Worm (Caenorhabditis elegans) whole organism, midembryonic: ENCODE data around the gene H20E11.2.

Source experiments
- T22C8.4 ChIP-seq: fragments of 200-800 bp; sonication (Bioruptor generic); IDR thresholded peaks from 2 replicates; pipeline ENCODE4 v1.3.6; 2022; ENCODE audit warnings: missing genetic modification characterization, missing compliant biosample characterization
- cog-1 ChIP-seq: sonication (generic microtip); optimal IDR thresholded peaks from 2 replicates; lab custom pipeline; 2016; ENCODE audit warnings: missing genetic modification characterization, missing compliant biosample characterization
- flt-1 ChIP-seq: fragments of 200-800 bp; sonication (Bioruptor generic); IDR thresholded peaks from 2 replicates; pipeline ENCODE4 v1.3.6; 2022; ENCODE audit warnings: missing genetic modification characterization, missing compliant biosample characterization
- klf-2 ChIP-seq: fragments of 200-800 bp; sonication (Bioruptor generic); conservative IDR thresholded peaks from 2 replicates; pipeline ENCODE4 v1.3.6; 2022; ENCODE audit warnings: missing genetic modification reagents, missing genetic modification characterization, missing compliant biosample characterization
- med-1 ChIP-seq: sonication (generic microtip); optimal IDR thresholded peaks from 2 replicates; lab custom pipeline; 2017; ENCODE audit warnings: missing genetic modification characterization, mild to moderate bottlenecking, missing compliant biosample characterization, antibody characterized with exemption, missing genetic modification reagents; ENCODE audit not compliant: insufficient read depth
- ref-1 ChIP-seq: fragments of 200-800 bp; sonication (Bioruptor generic); conservative IDR thresholded peaks from 2 replicates; pipeline ENCODE4 v1.3.6; 2022; ENCODE audit warnings: missing genetic modification reagents, missing genetic modification characterization, missing compliant biosample characterization
- tab-1 ChIP-seq: fragments of 200-800 bp; sonication (Bioruptor generic); IDR thresholded peaks from 2 replicates; pipeline ENCODE4 v1.3.6; 2022; ENCODE audit warnings: missing genetic modification characterization, missing compliant biosample characterization
- ztf-23 ChIP-seq: fragments of 200-800 bp; sonication (Bioruptor generic); IDR thresholded peaks from 2 replicates; pipeline ENCODE4 v1.3.6; 2022; ENCODE audit warnings: missing genetic modification reagents, missing genetic modification characterization, missing compliant biosample characterization
- ztf-29 ChIP-seq: fragments of 200-800 bp; sonication (Bioruptor generic); IDR thresholded peaks from 2 replicates; pipeline ENCODE4 v1.3.6; 2022; ENCODE audit warnings: missing genetic modification reagents, missing genetic modification characterization, missing compliant biosample characterization

DNA sequence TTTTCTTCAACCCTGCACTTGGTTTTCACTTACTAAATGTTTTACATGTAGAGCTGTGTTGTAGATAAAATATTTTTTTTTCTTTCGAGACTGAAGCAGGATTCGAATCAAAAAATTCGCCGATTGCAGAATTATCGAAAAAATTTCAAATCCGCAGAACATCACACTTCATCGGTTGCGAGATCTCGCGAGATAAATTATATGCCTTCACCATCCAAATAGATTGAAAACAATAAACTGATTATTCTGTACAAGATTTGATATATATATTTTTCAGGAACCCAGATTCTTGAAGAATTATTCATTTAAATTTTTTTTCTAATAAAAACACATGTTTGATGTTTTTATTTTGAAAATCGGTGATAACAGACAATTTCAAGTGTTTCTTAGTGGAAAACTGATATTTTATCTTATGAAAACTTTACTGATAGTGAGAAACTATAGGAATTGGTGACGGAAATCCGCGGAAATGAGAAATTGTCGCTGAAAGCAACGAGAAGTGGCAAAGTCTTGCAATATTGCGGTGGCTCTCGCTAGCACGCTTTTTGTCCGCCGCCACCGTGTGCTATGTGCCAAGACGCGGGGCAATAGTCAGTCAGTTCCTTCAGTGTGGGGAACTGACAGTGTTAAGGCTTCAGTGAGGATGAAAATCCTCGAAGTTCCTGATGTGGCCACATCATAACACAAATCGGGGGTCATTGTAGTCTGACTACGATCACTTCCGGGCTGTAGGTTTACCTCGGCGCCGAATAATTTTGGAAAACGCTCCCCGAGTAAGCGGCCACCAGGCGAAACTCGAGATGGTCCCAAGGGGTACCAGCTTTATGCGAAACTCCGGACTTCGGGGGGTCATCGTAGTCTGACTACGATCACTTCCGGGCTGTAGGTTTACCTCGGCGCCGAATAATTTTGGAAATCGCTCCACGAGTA, 34.9 kb upstream of the H20E11.2 start:
- TF ChIP-seq ztf-29 (GFP tag; lab: Robert Waterston, UW) (no peak), tab-1 (GFP tag; lab: Robert Waterston, UW) (no peak), flt-1 (GFP tag; lab: Robert Waterston, UW) (no peak), ref-1 (GFP tag; lab: Robert Waterston, UW) (no peak), ztf-23 (no peak), med-1 (GFP tag; lab: Kevin White, UChicago) (no peak), cog-1 (tag; lab: Kevin White, UChicago) (no peak), T22C8.4 (no peak), klf-2 (GFP tag; lab: Robert Waterston, UW) (no peak)
